Fruit fly (Drosophila melanogaster) whole organism, embryonic: Measurements from ENCODE around the gene Acf.

ENCODE experiments used
- Adf1 ChIP-seq: fragments of 200-800 bp; sonication (Bioruptor generic); IDR thresholded peaks from 2 replicates; pipeline ENCODE4 v1.3.6; 2022; ENCODE audit warnings: missing biosample characterization, missing genetic modification characterization
- CG10147 ChIP-seq: fragments of 200-800 bp; sonication (Bioruptor generic); optimal IDR thresholded peaks from 2 replicates; lab custom pipeline; 2019; ENCODE audit warnings: missing biosample characterization, mild to moderate bottlenecking, missing genetic modification characterization, moderate library complexity
- CG10431 ChIP-seq: fragments of 200-800 bp; sonication (Bioruptor generic); optimal IDR thresholded peaks from 3 replicates; lab custom pipeline; 2018; ENCODE audit warnings: missing biosample characterization, mild to moderate bottlenecking, missing genetic modification characterization
- CG11398 ChIP-seq: fragments of 200-800 bp; sonication (Bioruptor generic); optimal IDR thresholded peaks from 2 replicates; lab custom pipeline; 2016; ENCODE audit warnings: missing biosample characterization, missing genetic modification characterization
- CG11723 ChIP-seq: fragments of 200-800 bp; sonication (Bioruptor generic); optimal IDR thresholded peaks from 2 replicates; lab custom pipeline; 2017; ENCODE audit warnings: missing biosample characterization, mild to moderate bottlenecking, missing genetic modification characterization
- CG12104 ChIP-seq: fragments of 200-800 bp; sonication (Bioruptor generic); optimal IDR thresholded peaks from 3 replicates; lab custom pipeline; 2016; ENCODE audit warnings: missing biosample characterization, missing genetic modification characterization
- CG12236 ChIP-seq: fragments of 200-800 bp; sonication (Bioruptor generic); optimal IDR thresholded peaks from 2 replicates; lab custom pipeline; 2016; ENCODE audit warnings: missing biosample characterization, missing genetic modification characterization
- CG13296 ChIP-seq: fragments of 200-800 bp; sonication (Bioruptor generic); optimal IDR thresholded peaks from 3 replicates; lab custom pipeline; 2018; ENCODE audit warnings: missing biosample characterization, mild to moderate bottlenecking, missing genetic modification characterization
- CG15696 ChIP-seq: fragments of 200-800 bp; sonication (Bioruptor generic); optimal IDR thresholded peaks from 2 replicates; lab custom pipeline; 2019; ENCODE audit warnings: missing biosample characterization, mild to moderate bottlenecking, missing genetic modification characterization, moderate library complexity
- CG17186 ChIP-seq: fragments of 200-800 bp; sonication (Bioruptor generic); optimal IDR thresholded peaks from 3 replicates; lab custom pipeline; 2017; ENCODE audit warnings: missing biosample characterization, missing genetic modification reagents, missing genetic modification characterization
- CG17912 ChIP-seq: fragments of 200-800 bp; sonication (Bioruptor generic); optimal IDR thresholded peaks from 2 replicates; lab custom pipeline; 2018; ENCODE audit warnings: missing biosample characterization, mild to moderate bottlenecking, missing genetic modification characterization
- CG1792 ChIP-seq: fragments of 200-800 bp; sonication (Bioruptor generic); optimal IDR thresholded peaks from 2 replicates; lab custom pipeline; 2016; ENCODE audit warnings: missing biosample characterization, missing genetic modification characterization
- CG18011 ChIP-seq: fragments of 200-800 bp; sonication (Bioruptor generic); optimal IDR thresholded peaks from 2 replicates; lab custom pipeline; 2017; ENCODE audit warnings: missing biosample characterization, missing genetic modification characterization, mild to moderate bottlenecking, moderate library complexity, missing genotype
- CG2202 ChIP-seq: fragments of 200-800 bp; sonication (Bioruptor generic); optimal IDR thresholded peaks from 2 replicates; lab custom pipeline; 2018; ENCODE audit warnings: missing biosample characterization, mild to moderate bottlenecking, missing genetic modification characterization
- CG5180 ChIP-seq: fragments of 200-800 bp; sonication (Bioruptor generic); optimal IDR thresholded peaks from 3 replicates; lab custom pipeline; 2017; ENCODE audit warnings: missing biosample characterization, missing genetic modification characterization, mild to moderate bottlenecking, moderate library complexity, missing genetic modification reagents
- CG6254 ChIP-seq: fragments of 200-800 bp; sonication (Bioruptor generic); optimal IDR thresholded peaks from 3 replicates; lab custom pipeline; 2017; ENCODE audit warnings: mild to moderate bottlenecking, missing biosample characterization, missing genetic modification reagents, missing genetic modification characterization
- CG7963 ChIP-seq: fragments of 200-800 bp; sonication (Bioruptor generic); IDR thresholded peaks from 3 replicates; pipeline ENCODE4 v1.3.6; 2022; ENCODE audit warnings: missing biosample characterization, missing genetic modification characterization; ENCODE audit not compliant: partially characterized antibody
- CG9817 ChIP-seq: fragments of 200-800 bp; sonication (Bioruptor generic); optimal IDR thresholded peaks from 2 replicates; lab custom pipeline; 2018; ENCODE audit warnings: missing biosample characterization, mild to moderate bottlenecking, missing genetic modification characterization, moderate library complexity
- D ChIP-seq, 2 experiments: fragments of 200-800 bp in 1 of 2; fragments of >200 bp in 1 of 2; sonication (Bioruptor generic) in 1 of 2; optimal IDR thresholded peaks; 2 replicates in 1 of 2; 3 replicates in 1 of 2; lab custom pipeline; 2017; ENCODE audit warnings: mild to moderate bottlenecking in 1 of 2, missing biosample characterization in 1 of 2, missing genetic modification characterization in 1 of 2, missing genetic modification reagents in 1 of 2
- Doc3 ChIP-seq: fragments of 200-800 bp; sonication (Bioruptor generic); IDR thresholded peaks from 3 replicates; pipeline ENCODE4 v1.3.6; 2022; ENCODE audit warnings: missing biosample characterization, missing genetic modification characterization; ENCODE audit not compliant: partially characterized antibody
- Hey ChIP-seq: fragments of 200-800 bp; sonication (Bioruptor generic); optimal IDR thresholded peaks from 3 replicates; lab custom pipeline; 2018; ENCODE audit warnings: missing biosample characterization, mild to moderate bottlenecking, missing genetic modification characterization
- Jarid2 ChIP-seq: fragments of 200-800 bp; sonication (Bioruptor generic); optimal IDR thresholded peaks from 3 replicates; lab custom pipeline; 2017; ENCODE audit warnings: mild to moderate bottlenecking, missing biosample characterization, missing genetic modification reagents, missing genetic modification characterization
- Myb ChIP-seq: fragments of 200-800 bp; sonication (Bioruptor generic); optimal IDR thresholded peaks from 2 replicates; lab custom pipeline; 2016; ENCODE audit warnings: missing biosample characterization, missing genetic modification characterization
- NC2α ChIP-seq: fragments of 200-800 bp; sonication (Bioruptor generic); optimal IDR thresholded peaks from 2 replicates; lab custom pipeline; 2016; ENCODE audit warnings: missing biosample characterization, missing genetic modification characterization
- Oaz ChIP-seq: fragments of 200-800 bp; sonication (Bioruptor generic); IDR thresholded peaks from 2 replicates; pipeline ENCODE4 v1.3.6; 2022; ENCODE audit warnings: missing biosample characterization, missing genetic modification characterization
- Rx ChIP-seq: fragments of 200-800 bp; sonication (Bioruptor generic); IDR thresholded peaks from 2 replicates; pipeline ENCODE4 v1.3.6; 2022; ENCODE audit warnings: missing biosample characterization, missing genetic modification characterization
- ase ChIP-seq: fragments of 200-800 bp; sonication (Bioruptor generic); IDR thresholded peaks from 3 replicates; pipeline ENCODE4 v1.3.6; 2022; ENCODE audit warnings: missing biosample characterization, missing genetic modification characterization
- cad ChIP-seq: fragments of >200 bp; optimal IDR thresholded peaks from 2 replicates; lab custom pipeline; 2017; ENCODE audit warnings: missing biosample characterization, missing genetic modification characterization
- caup ChIP-seq: fragments of 200-800 bp; sonication (Bioruptor generic); optimal IDR thresholded peaks from 3 replicates; lab custom pipeline; 2017; ENCODE audit warnings: missing biosample characterization, mild to moderate bottlenecking, missing genetic modification characterization, moderate library complexity; ENCODE audit not compliant: severe bottlenecking
- croc ChIP-seq: fragments of 200-800 bp; sonication (Bioruptor generic); conservative IDR thresholded peaks from 3 replicates; pipeline ENCODE4 v1.3.6; 2022; ENCODE audit warnings: missing biosample characterization, missing genetic modification characterization
- da ChIP-seq: fragments of 200-800 bp; sonication (Bioruptor generic); optimal IDR thresholded peaks from 2 replicates; lab custom pipeline; 2016; ENCODE audit warnings: missing biosample characterization, missing genetic modification characterization
- dysf ChIP-seq: fragments of 200-800 bp; sonication (Bioruptor generic); IDR thresholded peaks from 3 replicates; pipeline ENCODE4 v1.3.6; 2022; ENCODE audit warnings: missing biosample characterization, missing genetic modification characterization
- ems ChIP-seq: fragments of 200-800 bp; sonication (Bioruptor generic); optimal IDR thresholded peaks from 3 replicates; lab custom pipeline; 2016; ENCODE audit warnings: missing biosample characterization, missing genetic modification characterization
- eyg ChIP-seq: fragments of 200-800 bp; sonication (Bioruptor generic); optimal IDR thresholded peaks from 3 replicates; lab custom pipeline; 2016; ENCODE audit warnings: missing biosample characterization, missing genetic modification characterization
- fd96Cb ChIP-seq: fragments of 200-800 bp; sonication (Bioruptor generic); optimal IDR thresholded peaks from 2 replicates; lab custom pipeline; 2018; ENCODE audit warnings: missing biosample characterization, mild to moderate bottlenecking, missing genetic modification characterization, moderate library complexity
- gsb ChIP-seq: fragments of 200-800 bp; sonication (Bioruptor generic); IDR thresholded peaks from 2 replicates; pipeline ENCODE4 v1.3.6; 2022; ENCODE audit warnings: missing biosample characterization, missing genetic modification characterization
- ham ChIP-seq: fragments of 200-800 bp; sonication (Bioruptor generic); IDR thresholded peaks from 2 replicates; pipeline ENCODE4 v1.3.6; 2022; ENCODE audit warnings: missing biosample characterization, missing genetic modification characterization
- hkb ChIP-seq, 2 experiments: fragments of 200-800 bp in 1 of 2; fragments of >200 bp in 1 of 2; sonication (Bioruptor generic) in 1 of 2; IDR thresholded peaks in 1 of 2; optimal IDR thresholded peaks in 1 of 2; 2 replicates each; pipeline versions ENCODE4 v1.3.6 to Lab custom; 2017 to 2022; ENCODE audit warnings: missing biosample characterization in 1 of 2, missing genetic modification characterization in 1 of 2
- ind ChIP-seq: fragments of 200-800 bp; sonication (Bioruptor generic); optimal IDR thresholded peaks from 3 replicates; lab custom pipeline; 2016; ENCODE audit warnings: missing biosample characterization, missing genetic modification characterization
- kay ChIP-seq: fragments of 200-800 bp; sonication (Bioruptor generic); optimal IDR thresholded peaks from 2 replicates; lab custom pipeline; 2016; ENCODE audit warnings: missing biosample characterization, missing genetic modification characterization
- klu ChIP-seq: fragments of 200-800 bp; sonication (Bioruptor generic); IDR thresholded peaks from 2 replicates; pipeline ENCODE4 v1.3.6; 2022; ENCODE audit warnings: missing biosample characterization, missing genetic modification characterization
- mam ChIP-seq: fragments of 200-800 bp; sonication (Bioruptor generic); optimal IDR thresholded peaks from 3 replicates; lab custom pipeline; 2016; ENCODE audit warnings: missing biosample characterization, missing genetic modification characterization
- psq ChIP-seq: fragments of 200-800 bp; sonication (Bioruptor generic); optimal IDR thresholded peaks from 2 replicates; lab custom pipeline; 2017; ENCODE audit warnings: missing biosample characterization, missing genetic modification characterization
- sob ChIP-seq: fragments of 200-800 bp; sonication (Bioruptor generic); IDR thresholded peaks from 2 replicates; pipeline ENCODE4 v1.3.6; 2022; ENCODE audit warnings: missing biosample characterization, missing genetic modification characterization
- tap ChIP-seq: fragments of 200-800 bp; optimal IDR thresholded peaks from 3 replicates; lab custom pipeline; 2019; ENCODE audit warnings: missing biosample characterization, mild to moderate bottlenecking, missing genetic modification characterization, moderate library complexity
- ttk ChIP-seq: fragments of 200-800 bp; sonication (Bioruptor generic); IDR thresholded peaks from 2 replicates; pipeline ENCODE4 v2.1.2; 2022; ENCODE audit warnings: missing biosample characterization, missing genetic modification characterization
- unc-4 ChIP-seq: fragments of 200-800 bp; sonication (Bioruptor generic); IDR thresholded peaks from 2 replicates; pipeline ENCODE4 v1.3.6; 2022; ENCODE audit warnings: missing biosample characterization, missing genetic modification characterization; ENCODE audit not compliant: partially characterized antibody
- usp ChIP-seq: fragments of >200 bp; optimal IDR thresholded peaks from 2 replicates; lab custom pipeline; 2017; ENCODE audit warnings: missing biosample characterization, missing genetic modification characterization
- zfh2 ChIP-seq: fragments of 200-800 bp; sonication (Bioruptor generic); optimal IDR thresholded peaks from 2 replicates; lab custom pipeline; 2016; ENCODE audit warnings: missing biosample characterization, missing genetic modification characterization

Acf gene

dm6 chr3R:31793664-31794417 lies at the start of gene Acf, which contains the start of gene Mccc1:
TSS of gene Acf (plus strand) at chr3R:31793981.
TSS of gene Mccc1 (minus strand) at chr3R:31793907.
- TF ChIP-seq CG11723 (GFP tag; lab: Kevin White, UChicago) (no peak), CG17912 (GFP tag; lab: Kevin White, UChicago) (no peak), klu (GFP tag; lab: Robert Waterston, UW) (no peak), Jarid2 (no peak), Doc3 (GFP tag; lab: Robert Waterston, UW) (peak; percentile 50; the same call in 2 of the 3 replicates), psq (GFP tag; lab: Kevin White, UChicago) (no peak), CG6254 (no peak), CG11398 (no peak), unc-4 (GFP tag; lab: Robert Waterston, UW) (peak; percentile 57; the same call in 1 of the 2 replicates), ems (GFP tag; lab: Kevin White, UChicago) (peak; percentile 33), CG18011 (GFP tag; lab: Kevin White, UChicago) (no peak), CG12104 (GFP tag; lab: Kevin White, UChicago) (no peak), CG17186 (GFP tag; lab: Kevin White, UChicago) (peak; percentile 55), CG12236 (GFP tag; lab: Kevin White, UChicago) (peak; percentile 25), Myb (GFP tag; lab: Kevin White, UChicago) (peak; percentile 74), CG5180 (GFP tag; lab: Kevin White, UChicago) (no peak), CG10147 (no peak), CG2202 (tag; lab: Kevin White, UChicago) (no peak), kay (peak; percentile 11), CG7963 (GFP tag; lab: Robert Waterston, UW) (no peak), dysf (no peak), zfh2 (GFP tag; lab: Kevin White, UChicago) (peak; percentile 61), fd96Cb (tag; lab: Kevin White, UChicago) (no peak), CG13296 (no peak), Adf1 (GFP tag; lab: Robert Waterston, UW) (no peak; the same call in 1 of the 2 replicates), Rx (GFP tag; lab: Robert Waterston, UW) (no peak), gsb (no peak), ase (GFP tag; lab: Robert Waterston, UW) (no peak), Oaz (GFP tag; lab: Robert Waterston, UW) (no peak), sob (GFP tag; lab: Robert Waterston, UW) (peak; percentile 37; the same call in 1 of the 2 replicates), cad (GFP tag; lab: Kevin White, UChicago) (no peak), ham (no peak), mam (peak; percentile 60), hkb (optimal IDR thresholded peaks at IDR 0.05; lab: Kevin White, UChicago) (peak; percentile 13), hkb (GFP tag; IDR thresholded peaks at IDR 0.05; lab: Robert Waterston, UW) (peak; percentile 45; the same call in 1 of the 2 replicates), usp (GFP tag; lab: Kevin White, UChicago) (no peak), CG9817 (tag; lab: Kevin White, UChicago) (peak; percentile 34), caup (GFP tag; lab: Kevin White, UChicago) (no peak), da (GFP tag; lab: Kevin White, UChicago) (no peak), CG10431 (GFP tag; lab: Kevin White, UChicago) (no peak), Hey (tag; lab: Kevin White, UChicago) (no peak), croc (GFP tag; lab: Robert Waterston, UW) (no peak), CG15696 (tag; lab: Kevin White, UChicago) (no peak), CG1792 (GFP tag; lab: Kevin White, UChicago) (peak; percentile 25), D (optimal IDR thresholded peaks at IDR 0.05; lab: Kevin White, UChicago) (no peak), D (GFP tag; optimal IDR thresholded peaks at IDR 0.05; lab: Kevin White, UChicago) (no peak), ttk (GFP tag; lab: Robert Waterston, UW) (no peak), NC2α (GFP tag; lab: Kevin White, UChicago) (no peak), eyg (no peak), ind (GFP tag; lab: Kevin White, UChicago) (peak; percentile 10), tap (tag; lab: Kevin White, UChicago) (no peak)
